Fruit fly (Drosophila melanogaster): ENCODE results near the gene Etfb.

The Etfb gene

dm6 chr3R:29780402-29781029 lies 22.2 kb downstream of the Etfb start, which contains the start of gene fig:
Gene fig, minus strand, starts transcription at chr3R:29780452.
- TF ChIP-seq CG4496 (GFP tag; IDR thresholded peaks at IDR 0.05) = no peak
- TF ChIP-seq Pif1A (GFP tag; optimal IDR thresholded peaks at IDR 0.05) = no peak
- TF ChIP-seq CG8301 (tag; optimal IDR thresholded peaks at IDR 0.05) = no peak
- no peak for TF ChIP-seq Snoo (tag; optimal IDR thresholded peaks at IDR 0.05)
- TF ChIP-seq CG34367 (tag; optimal IDR thresholded peaks at IDR 0.05) = no peak
- TF ChIP-seq CG17806 (tag; optimal IDR thresholded peaks at IDR 0.05) = no peak
- TF ChIP-seq rn (GFP tag; IDR thresholded peaks at IDR 0.05) = no peak
- no peak for TF ChIP-seq CG9948 (tag; optimal IDR thresholded peaks at IDR 0.05)
- TF ChIP-seq Pif1B (GFP tag; optimal IDR thresholded peaks at IDR 0.05) = no peak

dm6 chr3R:29778985-29779298 lies 23.8 kb downstream of the Etfb start:
- TF ChIP-seq EcR (GFP tag; optimal IDR thresholded peaks at IDR 0.05) (no peak), CG8301 (tag; optimal IDR thresholded peaks at IDR 0.05) (no peak), gl (tag; optimal IDR thresholded peaks at IDR 0.05) (no peak), CG32121 (GFP tag; IDR thresholded peaks at IDR 0.05) (no peak), Snoo (tag; optimal IDR thresholded peaks at IDR 0.05) (no peak), Pif1B (GFP tag; optimal IDR thresholded peaks at IDR 0.05) (no peak), CG14655 (GFP tag; optimal IDR thresholded peaks at IDR 0.05) (no peak)

DNA sequence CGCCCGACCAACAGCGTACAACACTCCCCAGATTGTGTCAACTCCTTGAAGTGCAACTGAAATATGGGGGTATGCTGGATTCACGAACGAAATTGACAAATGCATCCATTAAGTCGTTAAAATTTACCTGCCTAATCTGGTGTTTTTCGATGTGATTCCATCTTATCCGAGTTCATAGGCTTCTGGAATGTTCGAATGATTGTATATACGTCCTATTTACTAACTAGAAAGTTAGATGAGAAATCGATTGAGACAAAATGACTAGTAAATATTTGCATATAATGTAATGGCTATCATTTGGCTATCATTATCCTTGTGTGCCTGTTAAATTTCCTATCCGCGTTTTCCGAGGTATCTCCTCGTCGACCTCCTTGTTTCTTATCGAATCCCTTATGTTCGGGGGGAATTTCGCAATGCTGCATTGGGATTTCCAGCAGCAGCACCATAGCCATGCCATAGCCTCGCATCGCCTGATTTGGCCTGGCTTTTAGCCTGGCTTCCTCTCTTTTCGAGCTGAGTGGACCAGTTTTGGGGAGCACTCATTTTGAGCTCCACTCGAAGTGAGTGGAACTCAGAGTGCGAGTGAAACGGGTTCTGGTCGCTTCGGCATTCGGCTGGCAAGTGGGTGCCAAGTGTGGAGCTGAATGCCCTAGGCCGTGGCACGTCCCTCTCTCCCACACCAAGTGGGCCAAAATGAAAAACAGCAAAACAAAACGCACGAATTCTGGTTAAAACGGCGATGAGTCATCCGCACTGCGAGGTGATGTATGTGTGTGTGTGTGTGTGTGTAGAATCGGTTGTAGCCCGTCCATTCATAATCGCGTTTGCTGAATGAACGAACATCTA lies 24.4 kb downstream of the Etfb start:
- TF ChIP-seq CG8301 (tag; optimal IDR thresholded peaks at IDR 0.05) = peak; percentile 19
- TF ChIP-seq fd96Ca (GFP tag; IDR thresholded peaks at IDR 0.05) = 0 out of 3 replicates have a peak, but pooled peaks have one; percentile 32
- TF ChIP-seq rn (GFP tag; IDR thresholded peaks at IDR 0.05) = no peak
- no peak for TF ChIP-seq CG10348 (GFP tag; IDR thresholded peaks at IDR 0.05)
- no peak for TF ChIP-seq gl (tag; optimal IDR thresholded peaks at IDR 0.05)
- TF ChIP-seq EcR (GFP tag; optimal IDR thresholded peaks at IDR 0.05) = peak; percentile 68
- no peak; the same call in 1 of the 2 replicates for TF ChIP-seq Ets98B (GFP tag; IDR thresholded peaks at IDR 0.05)
- peak; percentile 26 for TF ChIP-seq CG13204 (GFP tag; optimal IDR thresholded peaks at IDR 0.05)
- TF ChIP-seq CG8159 (tag; optimal IDR thresholded peaks at IDR 0.05) = peak; percentile 66
- peak; percentile 56 for TF ChIP-seq CG9948 (tag; optimal IDR thresholded peaks at IDR 0.05)
- peak; percentile 33; the same call in 1 of the 2 replicates for TF ChIP-seq CG12605 (GFP tag; IDR thresholded peaks at IDR 0.05)
- TF ChIP-seq CG4496 (GFP tag; IDR thresholded peaks at IDR 0.05) = 0 out of 3 replicates have a peak, but pooled peaks have one; percentile 8
- peak; percentile 60 for TF ChIP-seq Snoo (tag; optimal IDR thresholded peaks at IDR 0.05)
- TF ChIP-seq CG14655 (GFP tag; optimal IDR thresholded peaks at IDR 0.05) = peak; percentile 39
- TF ChIP-seq CG32121 (GFP tag; IDR thresholded peaks at IDR 0.05) = no peak
- no peak for TF ChIP-seq D1 (tag; optimal IDR thresholded peaks at IDR 0.05)
- TF ChIP-seq CG17806 (tag; optimal IDR thresholded peaks at IDR 0.05) = peak; percentile 36
- peak; percentile 50 for TF ChIP-seq CG15710 (tag; optimal IDR thresholded peaks at IDR 0.05)
- TF ChIP-seq CG34367 (tag; optimal IDR thresholded peaks at IDR 0.05) = peak; percentile 39
- peak; percentile 22 for TF ChIP-seq Pif1B (GFP tag; optimal IDR thresholded peaks at IDR 0.05)
- TF ChIP-seq Pif1A (GFP tag; optimal IDR thresholded peaks at IDR 0.05) = peak; percentile 62

- TF ChIP-seq CG14655 (GFP tag; optimal IDR thresholded peaks at IDR 0.05) (no peak), EcR (GFP tag; optimal IDR thresholded peaks at IDR 0.05) (no peak), Snoo (tag; optimal IDR thresholded peaks at IDR 0.05) (no peak), D1 (tag; optimal IDR thresholded peaks at IDR 0.05) (no peak), gl (tag; optimal IDR thresholded peaks at IDR 0.05) (no peak), CG12605 (GFP tag; IDR thresholded peaks at IDR 0.05) (no peak), CG4496 (GFP tag; IDR thresholded peaks at IDR 0.05) (no peak), CG15710 (tag; optimal IDR thresholded peaks at IDR 0.05) (no peak), fd96Ca (GFP tag; IDR thresholded peaks at IDR 0.05) (no peak), CG34367 (tag; optimal IDR thresholded peaks at IDR 0.05) (no peak), Ets98B (GFP tag; IDR thresholded peaks at IDR 0.05) (no peak)
These were observed 25.5 kb downstream of the Etfb start for dm6 chr3R:29777213-29777612.

DNA sequence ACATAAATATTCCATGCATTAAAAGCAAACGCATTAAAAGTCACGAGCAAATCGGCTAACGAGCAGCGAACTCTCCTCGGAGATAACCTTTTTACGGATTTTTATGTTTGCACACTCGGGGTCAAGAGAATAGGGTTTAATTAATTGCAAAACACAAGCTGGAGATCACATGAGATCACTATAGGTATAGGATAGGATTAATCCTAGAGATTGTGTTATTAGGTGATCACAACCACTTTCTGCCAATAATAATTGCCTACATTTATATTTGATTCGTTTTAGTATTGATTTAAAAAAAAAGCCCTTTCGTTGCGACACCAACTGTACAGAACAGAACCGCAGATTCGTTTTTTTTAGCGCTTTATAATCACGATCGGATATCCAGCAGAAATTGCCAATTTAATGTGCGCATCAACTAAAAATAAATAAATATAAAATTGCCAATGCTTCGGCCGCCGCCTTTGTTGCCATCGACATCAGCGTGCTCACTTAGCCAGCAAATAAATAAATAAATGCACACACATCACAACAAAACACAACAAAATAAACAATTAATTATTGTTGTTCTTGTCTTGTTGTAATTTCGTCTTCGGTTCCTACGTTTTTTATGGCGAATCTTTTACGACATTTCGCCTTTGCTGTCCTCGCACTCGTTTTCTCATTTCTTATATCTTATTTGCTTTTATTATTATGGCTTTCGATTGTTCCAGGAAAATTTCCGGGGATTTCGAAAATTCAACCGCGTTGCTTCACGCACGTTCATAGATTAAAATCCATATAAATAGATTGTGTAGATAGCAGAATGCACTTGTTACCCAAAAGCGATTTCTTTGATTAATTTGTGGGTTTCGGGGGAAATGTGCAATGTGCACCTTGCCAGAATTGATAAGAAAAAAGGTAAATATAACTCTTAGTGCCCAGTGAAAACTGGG lies 26.7 kb downstream of the Etfb start:
- TF ChIP-seq CG14655 (GFP tag; optimal IDR thresholded peaks at IDR 0.05) (peak; percentile 7), CG9948 (tag; optimal IDR thresholded peaks at IDR 0.05) (peak; percentile 7), CG8159 (tag; optimal IDR thresholded peaks at IDR 0.05) (peak; percentile 59), Snoo (tag; optimal IDR thresholded peaks at IDR 0.05) (no peak), CG17806 (tag; optimal IDR thresholded peaks at IDR 0.05) (peak; percentile 5), Pif1A (GFP tag; optimal IDR thresholded peaks at IDR 0.05) (no peak), CG34367 (tag; optimal IDR thresholded peaks at IDR 0.05) (no peak), Ets98B (GFP tag; IDR thresholded peaks at IDR 0.05) (no peak), rn (GFP tag; IDR thresholded peaks at IDR 0.05) (no peak), Pif1B (GFP tag; optimal IDR thresholded peaks at IDR 0.05) (no peak), gl (tag; optimal IDR thresholded peaks at IDR 0.05) (no peak)

Data from whole organism, pupa.